Fruit fly (Drosophila melanogaster) whole organism, adult: ENCODE measurements around the gene RpS9.

Experiments
- CG11617 ChIP-seq: fragments of 200-800 bp; sonication (Bioruptor generic); optimal IDR thresholded peaks from 2 replicates; lab custom pipeline; 2017; ENCODE audit warnings: mild to moderate bottlenecking, missing biosample characterization, missing genetic modification reagents, missing genetic modification characterization
- CG12768 ChIP-seq: fragments of 200-800 bp; sonication (Bioruptor generic); optimal IDR thresholded peaks from 2 replicates; lab custom pipeline; 2017; ENCODE audit warnings: missing biosample characterization, missing genetic modification characterization, mild to moderate bottlenecking, moderate library complexity, missing genetic modification reagents
- CG14711 ChIP-seq: fragments of 200-800 bp; sonication (Bioruptor generic); optimal IDR thresholded peaks from 2 replicates; lab custom pipeline; 2018; ENCODE audit warnings: missing biosample characterization, mild to moderate bottlenecking, missing genetic modification characterization, moderate library complexity
- CG1620 ChIP-seq: fragments of 200-800 bp; sonication (Bioruptor generic); optimal IDR thresholded peaks from 2 replicates; lab custom pipeline; 2016; ENCODE audit warnings: missing biosample characterization, missing genetic modification characterization
- CG33017 ChIP-seq: fragments of 200-800 bp; sonication (Bioruptor generic); optimal IDR thresholded peaks from 2 replicates; lab custom pipeline; 2018; ENCODE audit warnings: missing biosample characterization, mild to moderate bottlenecking, missing genetic modification characterization, moderate library complexity
- CG5204 ChIP-seq: fragments of 200-800 bp; sonication (Bioruptor generic); optimal IDR thresholded peaks from 2 replicates; lab custom pipeline; 2016; ENCODE audit warnings: missing biosample characterization, missing genetic modification characterization
- CG7045 ChIP-seq: fragments of 200-800 bp; sonication (Bioruptor generic); optimal IDR thresholded peaks from 2 replicates; lab custom pipeline; 2017; ENCODE audit warnings: missing biosample characterization, mild to moderate bottlenecking, missing genetic modification characterization
- CG7101 ChIP-seq: fragments of 200-800 bp; sonication (Bioruptor generic); optimal IDR thresholded peaks from 2 replicates; lab custom pipeline; 2018; ENCODE audit warnings: missing biosample characterization, mild to moderate bottlenecking, missing genetic modification characterization, moderate library complexity
- Clk ChIP-seq: fragments of 200-800 bp; sonication (Bioruptor generic); optimal IDR thresholded peaks from 2 replicates; lab custom pipeline; 2017; ENCODE audit warnings: missing biosample characterization, missing genetic modification characterization
- Crg-1 ChIP-seq: fragments of 200-800 bp; sonication (Bioruptor generic); optimal IDR thresholded peaks from 2 replicates; lab custom pipeline; 2016; ENCODE audit warnings: missing biosample characterization, missing genetic modification characterization
- Hr96 ChIP-seq: fragments of 200-800 bp; sonication (Bioruptor generic); optimal IDR thresholded peaks from 2 replicates; lab custom pipeline; 2016; ENCODE audit warnings: missing biosample characterization, missing genetic modification characterization
- Mnt ChIP-seq: fragments of 200-800 bp; sonication (Bioruptor generic); optimal IDR thresholded peaks from 2 replicates; lab custom pipeline; 2016; ENCODE audit warnings: missing biosample characterization, mild to moderate bottlenecking, missing genetic modification characterization
- bab1 ChIP-seq: fragments of 200-800 bp; sonication (Bioruptor generic); optimal IDR thresholded peaks from 3 replicates; lab custom pipeline; 2019; ENCODE audit warnings: missing biosample characterization, mild to moderate bottlenecking, missing genetic modification characterization, moderate library complexity
- cic ChIP-seq: fragments of 200-800 bp; sonication (Bioruptor generic); optimal IDR thresholded peaks from 2 replicates; lab custom pipeline; 2017; ENCODE audit warnings: missing biosample characterization, mild to moderate bottlenecking, missing genetic modification characterization, moderate library complexity
- cnc ChIP-seq, 2 experiments: fragments of >200 bp; optimal IDR thresholded peaks; 2 replicates each; lab custom pipeline; 2017
- kay ChIP-seq: fragments of 200-800 bp; sonication (Bioruptor generic); peaks from one replicate; lab custom pipeline; 2016; ENCODE audit warnings: missing biosample characterization, missing genetic modification characterization, borderline replicate concordance
- ovo ChIP-seq: fragments of 200-800 bp; sonication (Bioruptor generic); optimal IDR thresholded peaks from 2 replicates; lab custom pipeline; 2016; ENCODE audit warnings: missing biosample characterization, missing genetic modification characterization
- pad ChIP-seq: fragments of 200-800 bp; sonication (Bioruptor generic); optimal IDR thresholded peaks from 3 replicates; lab custom pipeline; 2017; ENCODE audit warnings: missing biosample characterization, missing genetic modification characterization, mild to moderate bottlenecking, moderate library complexity, missing genetic modification reagents
- tj ChIP-seq: fragments of 200-800 bp; sonication (Bioruptor generic); optimal IDR thresholded peaks from 3 replicates; lab custom pipeline; 2017; ENCODE audit warnings: missing biosample characterization, mild to moderate bottlenecking, missing genetic modification characterization, moderate library complexity
- toe ChIP-seq: fragments of 200-800 bp; sonication (Bioruptor generic); optimal IDR thresholded peaks from 2 replicates; lab custom pipeline; 2016; ENCODE audit warnings: missing biosample characterization, missing genetic modification characterization

Gene RpS9

dm6 chr3L:9499919-9500807, 11.2 kb downstream of the RpS9 start:
- TF ChIP-seq cnc (optimal IDR thresholded peaks at IDR 0.05; lab: Kevin White, UChicago), result peak in 1 of 2 experiments; percentile 29
- peak; percentile 28 for TF ChIP-seq cic
- peak; percentile 60 for TF ChIP-seq kay
- TF ChIP-seq CG7045 (GFP tag; lab: Kevin White, UChicago), result no peak
- TF ChIP-seq tj, result peak; percentile 83
- no peak for TF ChIP-seq ovo (GFP tag; lab: Kevin White, UChicago)

- no peak for TF ChIP-seq pad (GFP tag; lab: Kevin White, UChicago)
- peak; percentile 21 for TF ChIP-seq CG12768
- TF ChIP-seq Mnt (GFP tag; lab: Kevin White, UChicago), result no peak
- no peak for TF ChIP-seq CG11617 (GFP tag; lab: Kevin White, UChicago)
- peak; percentile 23 for TF ChIP-seq tj
- peak; percentile 51 for TF ChIP-seq cic
- peak; percentile 60 for TF ChIP-seq kay
- no peak for TF ChIP-seq toe (GFP tag; lab: Kevin White, UChicago)
- no peak for TF ChIP-seq CG14711 (tag; lab: Kevin White, UChicago)
Observed at dm6 chr3L:9497981-9498619, 13.2 kb downstream of the RpS9 start.

DNA sequence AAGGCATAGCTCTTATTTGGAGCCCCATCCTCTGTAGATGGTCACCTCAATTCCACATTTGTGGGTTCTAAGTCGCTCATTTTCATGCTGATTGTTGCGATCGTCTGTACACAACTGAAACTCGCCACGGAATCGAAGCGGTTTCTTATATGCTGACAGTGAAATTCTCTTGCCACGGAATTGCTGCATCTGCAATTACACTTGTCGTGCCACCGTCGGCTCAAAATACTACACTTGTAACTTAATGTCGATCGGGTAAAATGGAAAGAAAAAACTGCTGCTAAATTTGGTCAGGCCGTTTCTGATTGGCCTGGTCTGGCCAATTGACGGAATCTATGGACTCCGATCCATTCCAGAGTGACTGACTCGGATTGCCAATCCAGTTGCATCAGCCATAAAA, 14.1 kb downstream of the RpS9 start:
- TF ChIP-seq CG12768, result no peak
- peak; percentile 100 for TF ChIP-seq tj
- TF ChIP-seq toe (GFP tag; lab: Kevin White, UChicago), result no peak
- TF ChIP-seq Clk, result no peak
- TF ChIP-seq cic, result no peak
- TF ChIP-seq kay, result no peak
- peak; percentile 7 for TF ChIP-seq bab1 (GFP tag; lab: Kevin White, UChicago)
- TF ChIP-seq CG1620, result no peak
- no peak for TF ChIP-seq CG14711 (tag; lab: Kevin White, UChicago)
- TF ChIP-seq Hr96, result no peak
- no peak for TF ChIP-seq cnc (optimal IDR thresholded peaks at IDR 0.05; lab: Kevin White, UChicago)
- TF ChIP-seq Crg-1 (GFP tag; lab: Kevin White, UChicago), result no peak

- TF ChIP-seq Mnt (GFP tag; lab: Kevin White, UChicago) (no peak), CG7045 (GFP tag; lab: Kevin White, UChicago) (no peak), Crg-1 (GFP tag; lab: Kevin White, UChicago) (no peak), Hr96 (no peak), Clk (no peak), bab1 (GFP tag; lab: Kevin White, UChicago) (no peak), tj (no peak), CG1620 (no peak), pad (GFP tag; lab: Kevin White, UChicago) (no peak), cnc (optimal IDR thresholded peaks at IDR 0.05; lab: Kevin White, UChicago) (no peak), CG12768 (no peak), cic (no peak)
Observed at dm6 chr3L:9492115-9492514, 19.2 kb downstream of the RpS9 start, which contains the start of gene CG32037. CG32037 (minus strand) TSS chr3L:9492215.

DNA sequence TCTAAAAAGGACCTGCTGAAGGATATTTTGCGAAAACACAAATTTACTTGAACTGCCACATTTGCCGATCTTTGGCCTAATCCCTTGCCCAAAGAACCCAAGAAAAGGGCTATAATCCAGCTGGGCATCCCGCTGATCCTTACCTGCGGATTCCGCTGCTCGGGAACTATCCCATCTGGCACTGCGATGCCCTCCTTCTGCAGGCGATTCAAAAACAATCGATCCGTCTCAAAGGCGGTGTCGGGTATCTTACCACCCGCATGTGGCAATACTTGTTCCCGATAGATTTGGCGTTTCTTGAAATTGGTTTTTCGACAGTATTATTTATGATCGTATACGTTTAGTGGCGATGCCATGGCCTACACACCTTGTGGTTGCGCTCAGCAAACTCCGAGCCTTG, 20.0 kb downstream of the RpS9 start:
- TF ChIP-seq bab1 (GFP tag; lab: Kevin White, UChicago) (no peak), CG7101 (tag; lab: Kevin White, UChicago) (no peak), CG5204 (GFP tag; lab: Kevin White, UChicago) (no peak), CG14711 (tag; lab: Kevin White, UChicago) (no peak)

DNA sequence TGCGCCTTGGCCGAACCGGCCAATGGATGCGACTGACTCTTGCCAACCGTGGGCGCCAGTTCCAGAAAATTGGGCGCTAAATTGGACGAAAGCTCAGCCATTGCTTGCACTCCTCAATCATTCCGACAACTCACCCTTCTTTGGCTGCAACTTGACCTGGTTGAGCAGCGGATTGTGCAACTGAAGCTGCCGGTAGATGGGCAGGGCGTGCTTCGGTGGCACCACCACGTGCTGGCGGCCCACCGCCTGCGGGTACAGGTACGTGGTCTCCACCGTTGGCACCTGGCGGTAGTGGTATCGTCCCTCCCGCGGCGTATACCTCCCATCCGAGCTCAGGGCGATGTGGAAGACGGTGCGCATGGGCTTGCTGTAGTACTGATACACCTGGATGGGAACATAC, 20.9 kb downstream of the RpS9 start:
- TF ChIP-seq CG7045 (GFP tag; lab: Kevin White, UChicago) (no peak), CG12768 (no peak), ovo (GFP tag; lab: Kevin White, UChicago) (no peak), CG1620 (no peak), CG14711 (tag; lab: Kevin White, UChicago) (no peak), Clk (no peak), kay (no peak)

dm6 chr3L:9489627-9490026, 21.7 kb downstream of the RpS9 start:
- no peak for TF ChIP-seq cic
- TF ChIP-seq Clk, result no peak

DNA sequence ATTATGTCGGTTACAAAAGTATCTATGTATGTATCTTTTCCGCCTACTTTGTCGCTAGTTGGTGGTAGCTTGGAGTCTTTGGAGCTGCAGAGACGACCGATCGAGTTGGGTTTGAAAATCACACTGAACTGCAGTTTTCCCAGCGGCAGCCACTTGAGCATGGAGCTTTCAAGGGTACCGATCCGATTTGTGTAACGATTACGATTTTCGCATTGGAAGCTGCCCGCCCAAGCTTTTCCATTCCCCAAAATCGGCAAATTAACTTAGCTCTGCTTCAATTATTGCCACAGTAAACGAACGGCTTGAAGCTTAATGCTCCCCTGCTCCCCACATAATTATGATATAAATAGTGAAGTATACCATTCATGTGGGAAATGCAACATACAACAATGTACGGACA, 22.2 kb downstream of the RpS9 start, which contains the start of gene CG32036:
Gene CG32036 (minus strand): TSS at position 101 of the 400 bp plus-strand sequence.
- no peak for TF ChIP-seq cnc (optimal IDR thresholded peaks at IDR 0.05; lab: Kevin White, UChicago)
- TF ChIP-seq tj, result no peak
- no peak for TF ChIP-seq CG12768
- TF ChIP-seq CG14711 (tag; lab: Kevin White, UChicago), result no peak
- TF ChIP-seq pad (GFP tag; lab: Kevin White, UChicago), result no peak
- TF ChIP-seq CG1620, result no peak
- TF ChIP-seq CG7045 (GFP tag; lab: Kevin White, UChicago), result no peak
- TF ChIP-seq Mnt (GFP tag; lab: Kevin White, UChicago), result no peak
- TF ChIP-seq CG11617 (GFP tag; lab: Kevin White, UChicago), result no peak
- no peak for TF ChIP-seq CG5204 (GFP tag; lab: Kevin White, UChicago)
- no peak for TF ChIP-seq toe (GFP tag; lab: Kevin White, UChicago)
- TF ChIP-seq Hr96, result no peak
- TF ChIP-seq bab1 (GFP tag; lab: Kevin White, UChicago), result no peak
- no peak for TF ChIP-seq Clk
- TF ChIP-seq CG33017, result no peak
